Fruit fly (Drosophila melanogaster) whole organism, embryonic: ENCODE measurements around the gene CG1638.

Experiments used
- ATbp ChIP-seq: fragments of 200-800 bp; sonication (Bioruptor generic); optimal IDR thresholded peaks from 2 replicates; lab custom pipeline; 2017; ENCODE audit warnings: missing biosample characterization, mild to moderate bottlenecking, missing genetic modification characterization, missing genetic modification reagents
- Ada2b ChIP-seq: fragments of 200-800 bp; sonication (Bioruptor generic); IDR thresholded peaks from 2 replicates; pipeline ENCODE4 v1.3.6; 2022; ENCODE audit warnings: missing biosample characterization, missing genetic modification characterization
- Awh ChIP-seq: fragments of 200-800 bp; sonication (Bioruptor generic); IDR thresholded peaks from 2 replicates; pipeline ENCODE4, ENCODE4 v1.3.6; 2022; ENCODE audit warnings: missing biosample characterization, missing genetic modification characterization
- CG10267 ChIP-seq: fragments of 200-800 bp; sonication (Bioruptor generic); optimal IDR thresholded peaks from 2 replicates; lab custom pipeline; 2018; ENCODE audit warnings: missing biosample characterization, mild to moderate bottlenecking, missing genetic modification characterization, moderate library complexity
- CG10431 ChIP-seq: fragments of 200-800 bp; sonication (Bioruptor generic); optimal IDR thresholded peaks from 3 replicates; lab custom pipeline; 2018; ENCODE audit warnings: missing biosample characterization, mild to moderate bottlenecking, missing genetic modification characterization
- CG10979 ChIP-seq: fragments of 200-800 bp; sonication (Bioruptor generic); optimal IDR thresholded peaks from 2 replicates; lab custom pipeline; 2018; ENCODE audit warnings: missing biosample characterization, mild to moderate bottlenecking, missing genetic modification characterization, moderate library complexity
- CG11695 ChIP-seq: fragments of 200-800 bp; sonication (Bioruptor generic); IDR thresholded peaks from 3 replicates; pipeline ENCODE4 v1.3.6; 2022; ENCODE audit warnings: missing biosample characterization, missing genetic modification characterization
- CG14667 ChIP-seq: fragments of 200-800 bp; sonication (Bioruptor generic); IDR thresholded peaks from 2 replicates; pipeline ENCODE4 v1.3.6; 2022; ENCODE audit warnings: missing biosample characterization, missing genetic modification characterization
- CG14860 ChIP-seq: fragments of 200-800 bp; sonication (Bioruptor generic); IDR thresholded peaks from 3 replicates; pipeline ENCODE4 v1.3.6; 2022; ENCODE audit warnings: missing biosample characterization, missing genetic modification characterization; ENCODE audit not compliant: partially characterized antibody
- CG1647 ChIP-seq: fragments of 200-800 bp; sonication (Bioruptor generic); optimal IDR thresholded peaks from 3 replicates; lab custom pipeline; 2016; ENCODE audit warnings: missing biosample characterization, missing genetic modification characterization
- CG18262 ChIP-seq: fragments of 200-800 bp; optimal IDR thresholded peaks from 3 replicates; lab custom pipeline; 2019; ENCODE audit warnings: missing biosample characterization, mild to moderate bottlenecking, missing genetic modification characterization, moderate library complexity
- CG2889 ChIP-seq: fragments of 200-800 bp; sonication (Bioruptor generic); IDR thresholded peaks from 3 replicates; pipeline ENCODE4 v1.3.6; 2022; ENCODE audit warnings: missing biosample characterization, missing genetic modification characterization
- CG31388 ChIP-seq: fragments of 200-800 bp; sonication (Bioruptor generic); optimal IDR thresholded peaks from 2 replicates; lab custom pipeline; 2016; ENCODE audit warnings: missing biosample characterization, missing genetic modification characterization
- CG3995 ChIP-seq: fragments of 200-800 bp; sonication (Bioruptor generic); optimal IDR thresholded peaks from 3 replicates; lab custom pipeline; 2016; ENCODE audit warnings: missing biosample characterization, missing genetic modification characterization
- CG7745 ChIP-seq: fragments of 200-800 bp; sonication (Bioruptor generic); optimal IDR thresholded peaks from 2 replicates; lab custom pipeline; 2018; ENCODE audit warnings: missing biosample characterization, mild to moderate bottlenecking, missing genetic modification characterization, moderate library complexity
- CG8089 ChIP-seq: fragments of 200-800 bp; sonication (Bioruptor generic); optimal IDR thresholded peaks from 3 replicates; lab custom pipeline; 2016; ENCODE audit warnings: missing biosample characterization, missing genetic modification characterization
- CG9609 ChIP-seq: fragments of 200-800 bp; sonication (Bioruptor generic); optimal IDR thresholded peaks from 3 replicates; lab custom pipeline; 2016; ENCODE audit warnings: missing biosample characterization, missing genetic modification characterization
- CG9876 ChIP-seq: fragments of 200-800 bp; sonication (Bioruptor generic); optimal IDR thresholded peaks from 2 replicates; lab custom pipeline; 2016; ENCODE audit warnings: missing biosample characterization, missing genetic modification characterization
- Camta ChIP-seq: fragments of 200-800 bp; sonication (Bioruptor generic); optimal IDR thresholded peaks from 2 replicates; lab custom pipeline; 2016; ENCODE audit warnings: missing biosample characterization, missing genetic modification characterization
- Dref ChIP-seq: fragments of 200-800 bp; sonication (Bioruptor generic); IDR thresholded peaks from 2 replicates; pipeline ENCODE4 v1.3.6; 2022; ENCODE audit warnings: missing biosample characterization, missing genetic modification characterization
- Drgx ChIP-seq: fragments of 200-800 bp; sonication (Bioruptor generic); IDR thresholded peaks from 2 replicates; pipeline ENCODE4 v1.3.6; 2022; ENCODE audit warnings: missing biosample characterization, missing genetic modification characterization
- ERR ChIP-seq: fragments of 200-800 bp; sonication (Bioruptor generic); optimal IDR thresholded peaks from 2 replicates; lab custom pipeline; 2016; ENCODE audit warnings: missing biosample characterization, missing genetic modification characterization
- H2.0 ChIP-seq: fragments of 200-800 bp; sonication (Bioruptor generic); IDR thresholded peaks from 2 replicates; pipeline ENCODE4 v1.3.6; 2022; ENCODE audit warnings: missing biosample characterization, missing genetic modification characterization
- HLH54F ChIP-seq: fragments of 200-800 bp; sonication (Bioruptor generic); optimal IDR thresholded peaks from 3 replicates; lab custom pipeline; 2016; ENCODE audit warnings: missing biosample characterization, missing genetic modification characterization
- HmgZ ChIP-seq: fragments of 200-800 bp; sonication (Bioruptor generic); optimal IDR thresholded peaks from 2 replicates; lab custom pipeline; 2018; ENCODE audit warnings: missing biosample characterization, mild to moderate bottlenecking, missing genetic modification characterization
- Mes4 ChIP-seq: fragments of 200-800 bp; sonication (Bioruptor generic); optimal IDR thresholded peaks from 2 replicates; lab custom pipeline; 2016; ENCODE audit warnings: missing biosample characterization, missing genetic modification characterization
- Rx ChIP-seq: fragments of 200-800 bp; sonication (Bioruptor generic); IDR thresholded peaks from 2 replicates; pipeline ENCODE4 v1.3.6; 2022; ENCODE audit warnings: missing biosample characterization, missing genetic modification characterization
- Six4 ChIP-seq: fragments of 200-800 bp; sonication (Bioruptor generic); optimal IDR thresholded peaks from 2 replicates; lab custom pipeline; 2016; ENCODE audit warnings: missing biosample characterization, missing genetic modification characterization
- Sry-β ChIP-seq: fragments of 200-800 bp; sonication (Bioruptor generic); optimal IDR thresholded peaks from 2 replicates; lab custom pipeline; 2018; ENCODE audit warnings: missing biosample characterization, mild to moderate bottlenecking, missing genetic modification characterization, moderate library complexity
- ab ChIP-seq: fragments of 200-800 bp; sonication (Bioruptor generic); optimal IDR thresholded peaks from 2 replicates; lab custom pipeline; 2016; ENCODE audit warnings: missing biosample characterization, missing genetic modification characterization
- amos ChIP-seq: fragments of 200-800 bp; sonication (Bioruptor generic); IDR thresholded peaks from 2 replicates; pipeline ENCODE4 v1.3.6; 2022; ENCODE audit warnings: missing biosample characterization, missing genetic modification characterization; ENCODE audit not compliant: partially characterized antibody
- bab2 ChIP-seq: fragments of 200-800 bp; sonication (Bioruptor generic); optimal IDR thresholded peaks from 2 replicates; lab custom pipeline; 2016; ENCODE audit warnings: missing biosample characterization, missing genetic modification characterization
- croc ChIP-seq: fragments of 200-800 bp; sonication (Bioruptor generic); conservative IDR thresholded peaks from 3 replicates; pipeline ENCODE4 v1.3.6; 2022; ENCODE audit warnings: missing biosample characterization, missing genetic modification characterization
- dati ChIP-seq: fragments of 200-800 bp; sonication (Bioruptor generic); IDR thresholded peaks from 2 replicates; pipeline ENCODE4 v1.3.6; 2022; ENCODE audit warnings: missing biosample characterization, missing genetic modification characterization
- dpn ChIP-seq, 2 experiments: fragments of 200-800 bp; sonication (Bioruptor generic); optimal IDR thresholded peaks; 3 replicates each; lab custom pipeline; 2016; ENCODE audit warnings: missing biosample characterization in 2 of 2, missing genetic modification characterization in 2 of 2
- emc ChIP-seq: fragments of 200-800 bp; sonication (Bioruptor generic); optimal IDR thresholded peaks from 2 replicates; lab custom pipeline; 2016; ENCODE audit warnings: missing biosample characterization, missing genetic modification characterization
- ems ChIP-seq: fragments of 200-800 bp; sonication (Bioruptor generic); optimal IDR thresholded peaks from 3 replicates; lab custom pipeline; 2016; ENCODE audit warnings: missing biosample characterization, missing genetic modification characterization
- gfzf ChIP-seq: fragments of 200-800 bp; sonication (Bioruptor generic); optimal IDR thresholded peaks from 2 replicates; lab custom pipeline; 2016; ENCODE audit warnings: missing biosample characterization, mild to moderate bottlenecking, missing genetic modification characterization, moderate library complexity
- pfk ChIP-seq: fragments of 200-800 bp; sonication (Bioruptor generic); optimal IDR thresholded peaks from 2 replicates; lab custom pipeline; 2018; ENCODE audit warnings: missing biosample characterization, mild to moderate bottlenecking, missing genetic modification characterization, moderate library complexity
- phol ChIP-seq: fragments of 200-800 bp; sonication (Bioruptor generic); optimal IDR thresholded peaks from 3 replicates; lab custom pipeline; 2018; ENCODE audit warnings: missing biosample characterization, mild to moderate bottlenecking, missing genetic modification characterization, moderate library complexity
- psq ChIP-seq: fragments of 200-800 bp; sonication (Bioruptor generic); optimal IDR thresholded peaks from 2 replicates; lab custom pipeline; 2017; ENCODE audit warnings: missing biosample characterization, missing genetic modification characterization
- ranshi ChIP-seq: fragments of 200-800 bp; sonication (Bioruptor generic); IDR thresholded peaks from 2 replicates; pipeline ENCODE4 v1.3.6; 2022; ENCODE audit warnings: missing biosample characterization, missing genetic modification characterization
- row ChIP-seq: fragments of 200-800 bp; sonication (Bioruptor generic); IDR thresholded peaks from 3 replicates; pipeline ENCODE4 v1.3.6; 2022; ENCODE audit warnings: missing biosample characterization, missing genetic modification characterization
- salm ChIP-seq: fragments of 200-800 bp; sonication (Bioruptor generic); optimal IDR thresholded peaks from 2 replicates; lab custom pipeline; 2018; ENCODE audit warnings: missing biosample characterization, mild to moderate bottlenecking, missing genetic modification characterization
- sc ChIP-seq, 3 experiments: fragments of >200 bp in 2 of 3; fragments of 200-800 bp in 1 of 3; sonication (Bioruptor generic) in 1 of 3; optimal IDR thresholded peaks; 2 replicates in 2 of 3; 3 replicates in 1 of 3; lab custom pipeline; 2017; ENCODE audit warnings: mild to moderate bottlenecking in 1 of 3, missing biosample characterization in 1 of 3, missing genetic modification characterization in 1 of 3, missing genetic modification reagents in 1 of 3
- schlank ChIP-seq: fragments of 200-800 bp; sonication (Bioruptor generic); optimal IDR thresholded peaks from 2 replicates; lab custom pipeline; 2018; ENCODE audit warnings: missing biosample characterization, mild to moderate bottlenecking, missing genetic modification characterization
- stc ChIP-seq: fragments of 200-800 bp; sonication (Bioruptor generic); IDR thresholded peaks from 2 replicates; pipeline ENCODE4 v1.3.6; 2022; ENCODE audit warnings: missing biosample characterization, missing genetic modification characterization
- sug ChIP-seq: fragments of 200-800 bp; optimal IDR thresholded peaks from 2 replicates; lab custom pipeline; 2019; ENCODE audit warnings: missing biosample characterization, mild to moderate bottlenecking, missing genetic modification characterization, moderate library complexity
- tap ChIP-seq: fragments of 200-800 bp; optimal IDR thresholded peaks from 3 replicates; lab custom pipeline; 2019; ENCODE audit warnings: missing biosample characterization, mild to moderate bottlenecking, missing genetic modification characterization, moderate library complexity
- tll ChIP-seq, 2 experiments: fragments of 200-800 bp in 1 of 2; fragments of >200 bp in 1 of 2; sonication (Bioruptor generic) in 1 of 2; optimal IDR thresholded peaks; 2 replicates each; lab custom pipeline; 2017 to 2019; ENCODE audit warnings: missing biosample characterization in 2 of 2, missing genetic modification characterization in 2 of 2, mild to moderate bottlenecking in 1 of 2, moderate library complexity in 1 of 2

CG1638 gene

DNA sequence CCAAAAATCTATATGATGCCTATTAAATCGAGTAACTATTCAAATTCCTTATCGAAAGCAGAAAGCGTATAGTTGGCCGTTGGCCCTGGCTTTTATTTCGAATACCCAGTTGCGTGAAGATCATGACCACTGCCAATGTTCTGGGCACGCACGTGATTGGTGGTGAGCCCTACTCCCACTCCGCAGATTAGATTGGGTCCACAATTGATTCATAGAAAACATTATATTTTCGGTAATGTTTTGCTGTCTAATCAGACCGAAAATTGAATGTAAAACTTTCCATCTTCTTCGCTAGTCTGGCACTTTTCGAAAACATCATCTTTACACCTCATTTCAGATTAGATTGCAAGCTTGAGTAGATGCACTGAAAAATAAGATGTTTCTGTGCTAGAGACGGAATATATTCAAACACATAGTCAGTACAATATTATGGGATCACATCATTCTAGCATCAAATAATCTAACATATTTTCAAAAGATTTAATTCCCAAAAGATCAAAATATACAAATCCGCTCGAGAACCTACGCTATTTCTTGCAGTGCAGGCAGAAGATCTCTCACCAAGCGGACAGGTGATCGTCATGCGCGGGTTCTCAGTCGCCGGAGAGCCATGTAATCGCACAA is 2.0 kb downstream of the CG1638 start, which contains the start of gene CG1774 (continued):
- TF ChIP-seq CG10267, result peak; percentile 57
- peak; percentile 37 for TF ChIP-seq Six4
- peak; percentile 33 for TF ChIP-seq Mes4 (GFP tag; lab: Kevin White, UChicago)
- peak; percentile 47 for TF ChIP-seq salm (tag; lab: Kevin White, UChicago)
- TF ChIP-seq tll (GFP tag; optimal IDR thresholded peaks at IDR 0.05; lab: Kevin White, UChicago), result no peak
- TF ChIP-seq CG8089 (GFP tag; lab: Kevin White, UChicago), result peak; percentile 15
- no peak for TF ChIP-seq Sry-β
- TF ChIP-seq ab (GFP tag; lab: Kevin White, UChicago), result peak; percentile 21
- peak; percentile 80 for TF ChIP-seq CG9609 (GFP tag; lab: Kevin White, UChicago)
- no peak for TF ChIP-seq amos (GFP tag; lab: Robert Waterston, UW)
- peak; percentile 66 for TF ChIP-seq CG18262 (tag; lab: Kevin White, UChicago)
- peak; percentile 77 for TF ChIP-seq Ada2b (GFP tag; lab: Robert Waterston, UW)
- peak; percentile 71 for TF ChIP-seq stc
- peak; percentile 68 for TF ChIP-seq CG1647 (GFP tag; lab: Kevin White, UChicago)
- TF ChIP-seq CG11695 (GFP tag; lab: Robert Waterston, UW), result peak; percentile 79
- TF ChIP-seq CG3995 (GFP tag; lab: Kevin White, UChicago), result peak; percentile 52
- TF ChIP-seq ERR (GFP tag; lab: Kevin White, UChicago), result peak; percentile 88
- no peak for TF ChIP-seq CG10431
- no peak; the same call in 1 of the 2 replicates for TF ChIP-seq Rx (GFP tag; lab: Robert Waterston, UW)
- TF ChIP-seq dati (GFP tag; lab: Robert Waterston, UW), result no peak
- peak; percentile 83 for TF ChIP-seq HmgZ (tag; lab: Kevin White, UChicago)
- no peak for TF ChIP-seq sc (optimal IDR thresholded peaks at IDR 0.05; lab: Kevin White, UChicago)
- no peak for TF ChIP-seq sc (GFP tag; optimal IDR thresholded peaks at IDR 0.05; lab: Kevin White, UChicago)
- no peak; the same call in 2 of the 3 replicates for TF ChIP-seq croc (GFP tag; lab: Robert Waterston, UW)
- TF ChIP-seq CG10979 (tag; lab: Kevin White, UChicago), result peak; percentile 65
- TF ChIP-seq CG9876 (GFP tag; lab: Kevin White, UChicago), result peak; percentile 71
- TF ChIP-seq sug (tag; lab: Kevin White, UChicago), result peak; percentile 74
- TF ChIP-seq phol (tag; lab: Kevin White, UChicago), result peak; percentile 67
- no peak for TF ChIP-seq pfk
- TF ChIP-seq H2.0, result peak; percentile 63
- peak; percentile 56; the same call in 1 of the 3 replicates for TF ChIP-seq CG2889 (GFP tag; lab: Robert Waterston, UW)
- TF ChIP-seq ATbp (GFP tag; lab: Kevin White, UChicago), result peak; percentile 58
- peak; percentile 84 to 89 for TF ChIP-seq dpn (GFP tag; optimal IDR thresholded peaks at IDR 0.05; lab: Kevin White, UChicago)
- peak; percentile 75 for TF ChIP-seq ranshi (GFP tag; lab: Robert Waterston, UW)
- peak; percentile 65 for TF ChIP-seq ems (GFP tag; lab: Kevin White, UChicago)
- peak; percentile 78 for TF ChIP-seq schlank
- TF ChIP-seq Awh (GFP tag; lab: Robert Waterston, UW), result peak; percentile 47; the same call in 1 of the 2 replicates
- no peak for TF ChIP-seq CG7745 (tag; lab: Kevin White, UChicago)
- TF ChIP-seq Dref (GFP tag; lab: Robert Waterston, UW), result no peak
- no peak for TF ChIP-seq CG31388 (GFP tag; lab: Kevin White, UChicago)
- TF ChIP-seq Drgx (GFP tag; lab: Robert Waterston, UW), result peak; percentile 69
- TF ChIP-seq CG14860, result no peak
- TF ChIP-seq Camta (GFP tag; lab: Kevin White, UChicago), result peak; percentile 80
- peak; percentile 66 for TF ChIP-seq emc (GFP tag; lab: Kevin White, UChicago)
- TF ChIP-seq psq (GFP tag; lab: Kevin White, UChicago), result no peak
- TF ChIP-seq CG14667 (GFP tag; lab: Robert Waterston, UW), result no peak; the same call in 1 of the 2 replicates
- peak; percentile 85 for TF ChIP-seq HLH54F (GFP tag; lab: Kevin White, UChicago)
- peak; percentile 47 for TF ChIP-seq tap (tag; lab: Kevin White, UChicago)
- TF ChIP-seq row (GFP tag; lab: Robert Waterston, UW), result peak; percentile 89
- no peak for TF ChIP-seq gfzf (GFP tag; lab: Kevin White, UChicago)
- peak; percentile 80 for TF ChIP-seq bab2 (GFP tag; lab: Kevin White, UChicago)
